Worm (Caenorhabditis elegans) whole organism, L4/young adult: Measurements from ENCODE around the gene pqn-73.

Source experiments
- W03F9.2 ChIP-seq: fragments of 150-350 bp; optimal IDR thresholded peaks from 2 replicates; lab custom pipeline; 2014; ENCODE audit warnings: missing biosample characterization, missing genetic modification characterization
- dao-5 ChIP-seq: sonication (generic microtip); optimal IDR thresholded peaks from 2 replicates; lab custom pipeline; 2016; ENCODE audit warnings: missing genotype, missing genetic modification characterization, moderate library complexity, missing compliant biosample characterization
- him-1 ChIP-seq: sonication (generic microtip); optimal IDR thresholded peaks from 2 replicates; lab custom pipeline; 2016; ENCODE audit warnings: missing genotype, missing genetic modification reagents, missing genetic modification characterization, missing compliant biosample characterization

pqn-73 gene

ce11 chrII:8588442-8588841, 47.9 kb downstream of the pqn-73 start:
- TF ChIP-seq dao-5 (tag; lab: Kevin White, UChicago) (no peak), W03F9.2 (tag; lab: Kevin White, UChicago) (no peak), him-1 (tag; lab: Kevin White, UChicago) (no peak)

- TF ChIP-seq him-1 (tag; lab: Kevin White, UChicago) (no peak), dao-5 (tag; lab: Kevin White, UChicago) (no peak), W03F9.2 (tag; lab: Kevin White, UChicago) (no peak)
Observed at ce11 chrII:8589227-8589626, 48.7 kb downstream of the pqn-73 start.

- TF ChIP-seq dao-5 (tag; lab: Kevin White, UChicago) (no peak), W03F9.2 (tag; lab: Kevin White, UChicago) (no peak), him-1 (tag; lab: Kevin White, UChicago) (no peak)
Observed at ce11 chrII:8590684-8591083, 50.2 kb downstream of the pqn-73 start, which contains the start of gene aptf-4. TSS of gene aptf-4 (plus strand) at chrII:8590984.

- no peak for TF ChIP-seq W03F9.2 (tag; lab: Kevin White, UChicago)
- no peak for TF ChIP-seq him-1 (tag; lab: Kevin White, UChicago)
- TF ChIP-seq dao-5 (tag; lab: Kevin White, UChicago): no peak
Observed at ce11 chrII:8593840-8594625, 53.5 kb downstream of the pqn-73 start, which contains the start of gene aptf-3. TSS of gene aptf-3 (plus strand) at chrII:8594190.
